Worm (Caenorhabditis elegans) whole organism, midembryonic: ENCODE results near the gene T26H5.10.

Experiments used
- T22C8.4 ChIP-seq: fragments of 200-800 bp; sonication (Bioruptor generic); IDR thresholded peaks from 2 replicates; pipeline ENCODE4 v1.3.6; 2022; ENCODE audit warnings: missing genetic modification characterization, missing compliant biosample characterization
- flt-1 ChIP-seq: fragments of 200-800 bp; sonication (Bioruptor generic); IDR thresholded peaks from 2 replicates; pipeline ENCODE4 v1.3.6; 2022; ENCODE audit warnings: missing genetic modification characterization, missing compliant biosample characterization
- klf-2 ChIP-seq: fragments of 200-800 bp; sonication (Bioruptor generic); conservative IDR thresholded peaks from 2 replicates; pipeline ENCODE4 v1.3.6; 2022; ENCODE audit warnings: missing genetic modification reagents, missing genetic modification characterization, missing compliant biosample characterization
- med-1 ChIP-seq: sonication (generic microtip); optimal IDR thresholded peaks from 2 replicates; lab custom pipeline; 2017; ENCODE audit warnings: missing genetic modification characterization, mild to moderate bottlenecking, missing compliant biosample characterization, antibody characterized with exemption, missing genetic modification reagents; ENCODE audit not compliant: insufficient read depth
- ref-1 ChIP-seq: fragments of 200-800 bp; sonication (Bioruptor generic); conservative IDR thresholded peaks from 2 replicates; pipeline ENCODE4 v1.3.6; 2022; ENCODE audit warnings: missing genetic modification reagents, missing genetic modification characterization, missing compliant biosample characterization
- tab-1 ChIP-seq: fragments of 200-800 bp; sonication (Bioruptor generic); IDR thresholded peaks from 2 replicates; pipeline ENCODE4 v1.3.6; 2022; ENCODE audit warnings: missing genetic modification characterization, missing compliant biosample characterization
- ztf-23 ChIP-seq: fragments of 200-800 bp; sonication (Bioruptor generic); IDR thresholded peaks from 2 replicates; pipeline ENCODE4 v1.3.6; 2022; ENCODE audit warnings: missing genetic modification reagents, missing genetic modification characterization, missing compliant biosample characterization
- ztf-29 ChIP-seq: fragments of 200-800 bp; sonication (Bioruptor generic); IDR thresholded peaks from 2 replicates; pipeline ENCODE4 v1.3.6; 2022; ENCODE audit warnings: missing genetic modification reagents, missing genetic modification characterization, missing compliant biosample characterization

DNA sequence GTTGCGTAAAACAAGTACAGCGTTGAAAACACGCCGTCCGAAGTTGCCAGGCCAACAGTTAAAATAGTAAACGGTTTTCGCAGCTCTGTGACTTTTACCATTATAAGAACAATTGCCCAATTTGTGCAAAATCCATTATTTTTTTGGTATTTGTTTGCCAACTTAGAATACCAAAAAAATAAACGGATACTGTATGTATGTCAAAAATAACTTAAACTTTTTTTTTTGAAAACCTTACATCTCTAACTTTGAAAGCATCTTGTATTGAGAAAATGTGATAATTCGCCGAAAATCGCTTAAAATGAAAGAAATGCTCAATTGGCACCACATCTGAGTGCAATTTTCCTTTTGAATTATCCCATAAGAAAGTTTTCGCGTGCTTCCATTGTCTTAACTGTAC lies 44.9 kb downstream of the T26H5.10 start, which contains the start of gene fbxa-199:
- TF ChIP-seq tab-1 (GFP tag; lab: Robert Waterston, UW) (no peak), ztf-29 (no peak), flt-1 (no peak), ref-1 (GFP tag; lab: Robert Waterston, UW) (no peak), T22C8.4 (GFP tag; lab: Robert Waterston, UW) (no peak), ztf-23 (no peak), klf-2 (no peak), med-1 (no peak)
